Fruit fly (Drosophila melanogaster): ENCODE measurements around the gene Tps1.

Tps1 gene

dm6 chr2L:4389405-4390115 is 1.4 kb downstream of the Tps1 start:
- TF ChIP-seq CTCF (optimal IDR thresholded peaks at IDR 0.05) = no peak
- no peak for TF ChIP-seq CG8478 (optimal IDR thresholded peaks at IDR 0.05)

DNA sequence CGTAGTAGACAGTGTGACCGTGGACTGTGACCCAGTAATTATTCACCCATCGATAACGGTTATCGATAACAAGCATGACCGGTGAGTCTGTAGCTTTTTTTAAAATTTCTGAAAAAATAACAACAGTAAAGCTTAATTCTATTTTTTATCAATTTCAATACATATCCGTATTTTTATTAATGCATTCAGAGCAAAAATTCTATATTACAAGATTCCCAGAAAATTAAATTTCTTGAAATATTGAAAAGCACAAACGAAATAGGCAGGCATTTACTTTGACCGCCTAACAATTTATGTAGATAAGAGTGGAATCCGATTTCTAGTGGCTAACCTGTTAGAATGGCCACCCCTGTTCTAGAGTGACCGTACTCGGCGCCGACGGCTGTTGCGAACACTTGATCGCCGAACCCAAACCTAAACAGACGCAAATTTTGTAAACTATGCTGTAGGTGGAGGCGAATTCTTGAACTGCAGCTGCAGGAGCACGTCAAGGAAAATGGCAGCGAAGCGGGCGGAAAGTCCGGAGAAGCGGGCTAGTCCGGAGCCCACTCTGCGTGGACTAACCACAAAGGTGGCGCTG is 5.8 kb downstream of the Tps1 start, which contains the start of gene CG3652:
CG3652 (minus strand) TSS at position 35 of the 580 bp plus-strand sequence.
- peak; percentile 22 to 33 for TF ChIP-seq CTCF (optimal IDR thresholded peaks at IDR 0.05)
- no peak for TF ChIP-seq CG8478 (optimal IDR thresholded peaks at IDR 0.05)

DNA sequence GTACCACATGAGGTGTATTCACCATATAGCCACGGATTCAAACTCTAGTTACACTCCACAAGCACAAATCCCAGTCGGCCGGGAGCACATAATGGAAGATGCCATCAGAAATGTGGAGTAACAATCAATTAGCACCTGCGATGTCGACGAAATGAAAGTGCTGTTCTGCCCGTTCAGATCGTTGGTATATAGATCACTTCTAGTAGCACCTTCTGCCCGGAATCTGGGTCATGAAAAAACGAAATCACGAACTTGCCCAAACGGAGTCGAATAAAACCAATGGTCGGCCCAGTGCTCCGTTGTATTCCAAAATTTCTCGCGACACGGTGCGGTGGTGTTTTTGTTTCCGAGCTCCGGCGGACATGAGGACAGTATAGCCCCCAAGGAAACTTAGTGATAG is 12.5 kb downstream of the Tps1 start, which contains the start of gene CG33003:
CG33003 (plus strand) TSS at position 301 of the 400 bp plus-strand sequence.
- TF ChIP-seq CTCF (optimal IDR thresholded peaks at IDR 0.05) = no peak

dm6 chr2L:4403013-4403604 is 15.0 kb downstream of the Tps1 start, which contains the start of gene Dim1:
Dim1 (plus strand) TSS chr2L:4403251.
- TF ChIP-seq CG8478 (optimal IDR thresholded peaks at IDR 0.05) (no peak), CTCF (optimal IDR thresholded peaks at IDR 0.05) (no peak)

- no peak for TF ChIP-seq CG8478 (optimal IDR thresholded peaks at IDR 0.05)
Measured at dm6 chr2L:4410855-4411254, 22.7 kb downstream of the Tps1 start, which contains the start of gene CG43055. CG43055 (plus strand) TSS chr2L:4411155.

DNA sequence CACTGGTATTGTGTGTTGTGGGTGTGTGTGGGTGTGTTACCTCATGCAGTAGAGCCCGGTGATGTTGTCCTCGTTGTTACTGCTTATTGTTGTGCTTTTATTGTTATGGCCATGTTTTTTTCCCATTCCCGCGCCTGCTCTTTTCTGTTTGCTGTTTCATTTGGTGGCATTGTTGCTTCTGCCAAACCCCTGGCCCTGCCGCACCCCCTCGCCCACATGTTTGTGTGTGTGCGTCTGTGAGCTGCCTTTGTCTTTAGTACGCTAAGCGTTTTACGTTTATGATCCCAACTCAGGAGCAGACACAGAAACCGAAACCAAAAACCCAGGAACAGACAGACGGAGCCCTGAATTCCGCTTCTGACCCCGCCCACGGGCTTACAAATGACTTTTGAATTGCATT is 25.9 kb downstream of the Tps1 start:
- no peak for TF ChIP-seq CG8478 (optimal IDR thresholded peaks at IDR 0.05)
- TF ChIP-seq CTCF (optimal IDR thresholded peaks at IDR 0.05) = no peak

DNA sequence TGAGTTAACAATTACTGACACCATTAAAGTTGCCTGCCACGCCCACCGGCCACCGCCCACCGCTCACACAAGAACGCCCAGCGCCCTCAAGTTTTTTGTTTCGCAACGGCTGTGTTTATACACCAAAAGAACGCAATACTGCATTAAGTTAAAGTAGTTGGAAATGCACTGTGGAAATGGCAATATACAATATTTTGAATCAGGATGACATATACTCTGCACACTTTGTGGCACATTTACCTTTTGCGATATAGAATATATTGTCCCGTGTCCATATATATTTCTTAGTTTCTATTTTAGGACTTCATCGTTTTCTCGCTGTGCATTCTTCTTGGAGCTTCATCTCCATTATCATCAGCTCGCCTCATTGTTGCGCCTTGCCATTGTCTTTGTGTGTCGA is 28.0 kb downstream of the Tps1 start:
- TF ChIP-seq CG8478 (optimal IDR thresholded peaks at IDR 0.05) (no peak), CTCF (optimal IDR thresholded peaks at IDR 0.05) (no peak)

dm6 chr2L:4416903-4417302 is 28.8 kb downstream of the Tps1 start:
- TF ChIP-seq CTCF (optimal IDR thresholded peaks at IDR 0.05) (no peak), CG8478 (optimal IDR thresholded peaks at IDR 0.05) (no peak)

DNA sequence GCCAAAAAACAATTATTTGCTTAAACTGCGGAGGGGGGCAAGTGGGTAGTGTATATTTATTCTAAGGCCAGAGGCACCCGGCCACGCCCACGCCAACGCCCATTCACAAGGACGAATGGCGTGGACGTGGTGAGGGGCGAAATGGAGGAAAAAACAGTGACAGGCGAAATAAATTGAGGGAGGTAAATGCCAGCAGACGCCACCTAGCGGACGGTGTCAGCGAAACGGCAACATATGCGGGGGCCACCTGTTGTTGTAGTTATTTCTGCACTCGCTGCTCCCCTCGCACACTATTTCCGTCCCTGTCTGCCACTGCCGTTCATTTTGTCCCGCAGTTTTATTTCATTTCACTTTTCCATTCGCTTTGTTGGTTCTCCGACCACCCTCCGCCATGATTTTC is 29.9 kb downstream of the Tps1 start:
- TF ChIP-seq CG8478 (optimal IDR thresholded peaks at IDR 0.05) = no peak
- peak; percentile 87 to 94 for TF ChIP-seq CTCF (optimal IDR thresholded peaks at IDR 0.05)

dm6 chr2L:4418819-4419218 is 30.7 kb downstream of the Tps1 start:
- TF ChIP-seq CG8478 (optimal IDR thresholded peaks at IDR 0.05) = no peak
- TF ChIP-seq CTCF (optimal IDR thresholded peaks at IDR 0.05) = no peak

DNA sequence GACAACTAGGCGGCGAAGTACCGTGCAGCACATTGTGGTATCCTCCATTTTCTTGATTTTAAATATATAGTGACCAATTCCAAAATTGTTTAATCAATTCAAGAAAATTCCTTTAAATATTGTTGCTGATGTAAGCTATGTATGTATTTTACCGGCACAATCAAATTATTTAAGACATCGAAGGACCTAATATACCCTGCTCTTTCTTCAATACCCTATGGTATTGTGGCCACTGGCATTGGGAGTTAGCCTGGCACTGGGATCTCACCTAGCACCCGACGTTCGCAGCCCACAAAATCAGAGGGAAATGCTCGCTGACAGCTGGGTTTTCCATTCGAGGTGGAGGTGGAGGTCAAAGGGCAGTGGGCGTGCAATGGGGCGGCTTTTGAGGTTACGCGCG is 34.0 kb downstream of the Tps1 start:
- TF ChIP-seq CTCF (optimal IDR thresholded peaks at IDR 0.05) (no peak), CG8478 (optimal IDR thresholded peaks at IDR 0.05) (no peak)

DNA sequence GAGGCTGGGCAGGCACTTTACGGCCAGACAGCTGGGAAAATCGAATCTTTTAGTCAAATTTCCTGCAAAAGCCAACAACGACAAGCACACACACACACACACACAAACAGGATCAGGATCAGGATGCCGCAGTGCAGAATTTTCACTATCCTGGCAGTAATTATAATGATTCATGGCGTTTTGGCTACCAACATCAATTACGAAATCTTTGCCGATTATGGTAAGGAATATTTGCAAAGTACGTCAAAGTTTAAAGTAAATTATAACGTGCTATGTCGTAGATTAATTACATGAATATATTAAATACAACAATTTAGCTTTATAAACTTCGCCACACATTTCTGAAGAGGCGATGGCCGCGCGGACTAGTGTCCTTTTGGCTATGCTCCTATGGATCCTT is 45.5 kb downstream of the Tps1 start, which contains the start of the genes CG34177 and CG34178:
CG34177 (plus strand) TSS at position 301 of the 400 bp plus-strand sequence.
CG34178 (plus strand) TSS at position 301 of the 400 bp plus-strand sequence.
- TF ChIP-seq CG8478 (optimal IDR thresholded peaks at IDR 0.05) = no peak
- TF ChIP-seq CTCF (optimal IDR thresholded peaks at IDR 0.05) = no peak

DNA sequence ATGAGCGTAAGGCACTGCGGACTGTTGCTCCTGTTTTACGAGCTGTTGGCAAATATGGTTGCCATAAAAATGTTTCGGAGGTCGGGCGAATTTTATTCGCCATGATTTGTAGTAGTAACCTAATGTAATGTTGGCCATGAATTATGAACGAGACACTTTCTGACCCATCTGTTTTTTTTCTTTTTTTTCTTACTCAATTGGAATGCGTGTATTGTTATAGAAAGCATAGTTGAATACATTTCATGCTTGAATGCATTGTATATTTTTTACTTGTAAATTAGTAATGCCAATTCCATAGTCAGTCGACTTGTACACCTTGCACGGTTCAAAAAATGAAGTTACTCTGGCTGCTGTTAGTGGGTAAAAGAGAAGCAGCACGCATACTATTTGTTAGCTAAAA is 49.4 kb downstream of the Tps1 start, which contains the start of gene CG43056:
CG43056 (plus strand) TSS at position 301 of the 400 bp plus-strand sequence.
- TF ChIP-seq CG8478 (optimal IDR thresholded peaks at IDR 0.05) (no peak), CTCF (optimal IDR thresholded peaks at IDR 0.05) (no peak)

DNA sequence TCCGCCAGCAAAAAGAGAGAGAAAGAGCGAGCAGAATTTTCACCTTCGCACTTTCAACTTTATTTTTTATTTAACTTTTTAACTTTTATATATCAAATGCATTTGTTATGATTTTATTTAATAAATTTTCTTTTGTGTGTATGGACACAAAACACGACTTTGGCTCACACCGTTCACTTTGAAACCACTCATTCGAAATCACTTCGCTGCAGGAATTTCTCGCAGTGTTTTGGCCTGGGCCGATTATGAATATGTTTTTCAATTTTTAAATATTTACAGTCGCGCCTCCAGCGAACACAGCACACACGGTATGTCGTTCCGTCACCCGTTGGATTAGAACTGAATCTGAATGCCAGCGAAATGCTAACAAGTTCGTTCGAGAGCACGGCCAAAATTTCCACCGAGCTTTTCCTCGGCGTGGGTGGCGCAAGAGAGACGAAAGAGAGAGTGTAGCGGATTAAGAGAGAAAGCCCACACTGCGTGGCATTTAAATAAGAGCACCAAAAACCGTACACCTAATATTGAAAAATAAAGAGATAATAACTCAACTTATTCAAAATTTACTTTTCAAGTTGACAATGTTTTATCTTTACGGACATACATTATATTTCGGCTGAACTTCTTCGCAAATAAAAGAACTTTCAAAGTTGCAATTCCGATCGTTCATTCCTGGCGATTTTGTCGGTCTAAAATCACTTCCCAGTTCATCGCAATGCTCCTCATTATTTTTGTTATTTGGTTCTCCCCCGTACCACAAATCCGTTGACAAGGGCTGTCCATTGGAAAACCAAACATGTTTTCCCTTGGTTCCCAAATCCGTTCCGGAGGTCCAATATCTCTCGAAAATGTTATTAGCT is 53.0 kb downstream of the Tps1 start, which contains the start of gene CG15431:
CG15431 (minus strand) TSS at position 402 of the 857 bp plus-strand sequence.
- TF ChIP-seq CTCF (optimal IDR thresholded peaks at IDR 0.05) (no peak), CG8478 (optimal IDR thresholded peaks at IDR 0.05) (no peak)
